Fruit fly (Drosophila melanogaster) whole organism, wandering third instar larva: ENCODE results near the gene crn.

Source experiments
- Abd-B ChIP-seq: fragments of >200 bp; optimal IDR thresholded peaks from 2 replicates; lab custom pipeline; 2017; ENCODE audit warnings: missing biosample characterization, missing genetic modification characterization
- Dfd ChIP-seq: fragments of >200 bp; optimal IDR thresholded peaks from 2 replicates; lab custom pipeline; 2017; ENCODE audit warnings: missing biosample characterization, missing genetic modification characterization
- Dif ChIP-seq: fragments of 200-275, 200-300 bp; sonication (Bioruptor generic); optimal IDR thresholded peaks from 2 replicates; lab custom pipeline; 2018; ENCODE audit warnings: missing biosample characterization, missing genetic modification characterization; ENCODE audit not compliant: partially characterized antibody
- HLH106 ChIP-seq: fragments of 200-800 bp; optimal IDR thresholded peaks from 3 replicates; lab custom pipeline; 2019; ENCODE audit warnings: missing biosample characterization, mild to moderate bottlenecking, missing genetic modification characterization, moderate library complexity
- Hr83 ChIP-seq: fragments of 200-300 bp; sonication (Bioruptor generic); optimal IDR thresholded peaks from 2 replicates; lab custom pipeline; 2016; ENCODE audit warnings: missing biosample characterization, mild to moderate bottlenecking, missing genetic modification characterization, moderate library complexity; ENCODE audit not compliant: poor library complexity, severe bottlenecking
- OdsH ChIP-seq: fragments of 200-800 bp; sonication (Bioruptor generic); optimal IDR thresholded peaks from 2 replicates; lab custom pipeline; 2016; ENCODE audit warnings: missing biosample characterization, mild to moderate bottlenecking, missing genetic modification characterization
- Rel ChIP-seq, 2 experiments: fragments of 200-800 bp; sonication (Bioruptor generic) in 1 of 2; optimal IDR thresholded peaks; 2 replicates in 1 of 2; 3 replicates in 1 of 2; lab custom pipeline; 2016 to 2019; ENCODE audit warnings: mild to moderate bottlenecking in 2 of 2, missing biosample characterization in 2 of 2, missing genetic modification characterization in 2 of 2, moderate library complexity in 1 of 2
- Vsx2 ChIP-seq: fragments of 200-300, 225-300 bp; sonication (Bioruptor generic); optimal IDR thresholded peaks from 2 replicates; lab custom pipeline; 2018; ENCODE audit warnings: missing biosample characterization, missing genetic modification characterization; ENCODE audit not compliant: partially characterized antibody
- br ChIP-seq: fragments of 200-800 bp; sonication (Bioruptor generic); optimal IDR thresholded peaks from 2 replicates; lab custom pipeline; 2016; ENCODE audit warnings: missing biosample characterization, missing genetic modification characterization
- dl ChIP-seq, 2 experiments: fragments of 175-275, 200-275 bp in 1 of 2; fragments of 200-275 bp in 1 of 2; sonication (Bioruptor generic); optimal IDR thresholded peaks; lab custom pipeline; 2018; ENCODE audit warnings: mild to moderate bottlenecking in 2 of 2, missing biosample characterization in 2 of 2, missing genetic modification characterization in 2 of 2, moderate library complexity in 2 of 2; ENCODE audit not compliant: partially characterized antibody in 2 of 2, insufficient read depth in 1 of 2
- dmrt93B ChIP-seq: fragments of 200-800 bp; sonication (Bioruptor generic); optimal IDR thresholded peaks from 2 replicates; lab custom pipeline; 2018; ENCODE audit warnings: missing biosample characterization, mild to moderate bottlenecking, missing genetic modification characterization
- psq ChIP-seq: fragments of 200-800 bp; sonication (Bioruptor generic); optimal IDR thresholded peaks from 3 replicates; lab custom pipeline; 2017; ENCODE audit warnings: missing biosample characterization, mild to moderate bottlenecking, missing genetic modification characterization, moderate library complexity

dm6 chrX:2245931-2246330, 3.9 kb downstream of the crn start, which contains the start of gene Or2a:
- no peak for TF ChIP-seq dl (GFP tag; optimal IDR thresholded peaks at IDR 0.05; lab: Kevin White, UChicago; ENCODE audit: insufficient read depth in 1 of 2, partially characterized antibody in 2 of 2)
- TF ChIP-seq Dif (GFP tag; lab: Kevin White, UChicago), result no peak
- no peak for TF ChIP-seq Rel (GFP tag; optimal IDR thresholded peaks at IDR 0.05; lab: Kevin White, UChicago)
- TF ChIP-seq Rel (tag; optimal IDR thresholded peaks at IDR 0.05; lab: Kevin White, UChicago), result no peak
- no peak for TF ChIP-seq Dfd (GFP tag; lab: Kevin White, UChicago)
- no peak for TF ChIP-seq br (GFP tag; lab: Kevin White, UChicago)
- no peak for TF ChIP-seq OdsH
- TF ChIP-seq Hr83, result no peak
- TF ChIP-seq HLH106 (tag; lab: Kevin White, UChicago), result no peak
- TF ChIP-seq Abd-B (GFP tag; lab: Kevin White, UChicago), result no peak
- no peak for TF ChIP-seq dmrt93B
- no peak for TF ChIP-seq Vsx2 (GFP tag; lab: Kevin White, UChicago)
- no peak for TF ChIP-seq psq
